Worm (Caenorhabditis elegans): ENCODE results near the gene T01D3.1.

The T01D3.1 gene

DNA sequence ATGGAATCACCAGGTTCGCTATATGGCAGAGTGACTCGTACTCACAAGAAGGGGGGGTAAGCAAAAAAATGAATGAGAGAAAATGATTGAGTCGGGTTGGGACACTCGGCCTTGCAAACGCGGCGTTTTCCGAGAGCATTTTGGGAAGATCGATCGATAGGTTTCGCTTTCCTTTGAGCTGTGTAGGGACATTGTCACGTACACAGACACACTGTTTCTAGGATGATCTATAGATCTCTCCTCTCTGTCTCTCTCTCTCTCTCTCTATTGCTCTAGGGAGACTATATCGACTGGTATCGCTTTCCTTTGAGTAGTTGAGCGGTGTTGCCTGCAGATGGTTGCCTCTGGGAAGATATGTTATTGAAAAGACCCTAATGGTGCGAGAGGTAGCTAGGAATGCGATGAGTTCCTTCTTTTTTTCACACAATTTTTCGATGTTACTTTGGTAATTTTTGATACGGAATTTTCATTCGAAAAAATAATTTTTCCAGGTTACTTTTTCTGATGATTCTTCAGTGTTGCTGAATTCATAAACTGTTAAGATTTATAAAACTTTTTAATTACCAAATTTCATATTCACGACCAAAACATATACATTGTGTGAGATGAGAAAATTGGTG lies 39.9 kb upstream of the T01D3.1 start, which contains the start of gene H37A05.4 (continued):
- TF ChIP-seq snpc-4 (GFP tag; optimal IDR thresholded peaks at IDR 0.05) (no peak), snpc-4 (tag; optimal IDR thresholded peaks at IDR 0.05) (peak in 2 of 4 experiments; percentile 38 to 44), cebp-1 (GFP tag; IDR thresholded peaks at IDR 0.05) (no peak), cebp-1 (tag; optimal IDR thresholded peaks at IDR 0.05) (peak; percentile 81), dpff-1 (tag; optimal IDR thresholded peaks at IDR 0.05) (peak; percentile 90), bed-1 (GFP tag; IDR thresholded peaks at IDR 0.05) (no peak), bed-2 (GFP tag; IDR thresholded peaks at IDR 0.05) (no peak), mel-28 (tag; optimal IDR thresholded peaks at IDR 0.05; ENCODE audit: borderline replicate concordance) (no peak), B0019.2 (GFP tag; conservative IDR thresholded peaks at IDR 0.05) (no peak), pbrm-1 (GFP tag; IDR thresholded peaks at IDR 0.05) (no peak; the same call in 1 of the 2 replicates), tbx-9 (tag; optimal IDR thresholded peaks at IDR 0.05; ENCODE audit: borderline replicate concordance) (no peak), ccch-3 (GFP tag; optimal IDR thresholded peaks at IDR 0.05) (no peak), rec-8 (tag; optimal IDR thresholded peaks at IDR 0.05) (no peak)

DNA sequence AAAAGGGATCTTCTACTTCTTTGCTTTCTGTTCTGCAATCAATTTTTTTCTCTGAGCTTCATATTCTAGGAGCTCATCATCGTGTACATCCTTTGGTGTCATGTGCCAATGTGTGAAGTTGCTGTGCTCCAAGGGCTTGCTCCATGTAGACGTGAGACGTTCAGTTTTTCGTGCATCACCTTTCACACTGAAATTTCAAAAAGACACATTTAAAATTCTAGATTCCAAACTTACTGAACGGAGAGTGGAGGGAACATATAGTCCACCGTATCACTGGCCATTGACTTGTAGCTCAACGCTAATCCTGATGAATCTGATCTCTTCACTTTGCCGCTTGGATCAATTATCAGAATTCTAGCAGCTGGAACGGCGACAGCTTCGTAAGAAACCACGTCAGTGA lies 38.9 kb upstream of the T01D3.1 start:
- TF ChIP-seq repo-1 (tag; optimal IDR thresholded peaks at IDR 0.05) (peak; percentile 23), dpl-1 (GFP tag; optimal IDR thresholded peaks at IDR 0.05) (no peak), C06A6.2 (GFP tag; conservative IDR thresholded peaks at IDR 0.05) (0 out of 2 replicates have a peak, but pooled peaks have one; percentile 32), egrh-3 (GFP tag; IDR thresholded peaks at IDR 0.05) (no peak)

DNA sequence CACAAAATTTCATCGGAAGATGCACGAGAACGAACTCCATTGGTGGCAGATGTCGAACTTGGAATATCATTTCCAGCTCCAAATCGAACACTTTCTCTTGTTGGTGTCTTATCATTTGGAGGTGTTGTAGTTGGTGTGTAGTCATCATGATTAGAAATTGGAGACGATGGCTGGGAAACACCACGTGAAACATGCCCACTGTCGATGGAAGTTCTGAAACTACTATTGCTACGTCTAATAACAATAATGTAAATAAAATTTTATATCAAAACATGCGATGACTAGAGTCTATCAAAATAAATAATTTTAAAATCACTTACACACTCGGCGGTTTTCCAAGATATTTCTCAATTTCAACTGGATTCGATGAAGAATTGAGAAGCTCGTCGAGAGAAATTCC lies 37.4 kb upstream of the T01D3.1 start:
- 0 out of 2 replicates have a peak, but pooled peaks have one; percentile 17 for TF ChIP-seq attf-6 (GFP tag; IDR thresholded peaks at IDR 0.05)
- no peak for TF ChIP-seq C17E4.6 (GFP tag; IDR thresholded peaks at IDR 0.05)
- TF ChIP-seq Y67H2A.10 (GFP tag; conservative IDR thresholded peaks at IDR 0.05) = no peak
- TF ChIP-seq F39B2.1 (GFP tag; IDR thresholded peaks at IDR 0.05) = no peak
- 0 out of 2 replicates have a peak, but pooled peaks have one; percentile 77 for TF ChIP-seq F37B4.10 (GFP tag; IDR thresholded peaks at IDR 0.05)
- TF ChIP-seq T26A5.8 (tag; optimal IDR thresholded peaks at IDR 0.05) = no peak

DNA sequence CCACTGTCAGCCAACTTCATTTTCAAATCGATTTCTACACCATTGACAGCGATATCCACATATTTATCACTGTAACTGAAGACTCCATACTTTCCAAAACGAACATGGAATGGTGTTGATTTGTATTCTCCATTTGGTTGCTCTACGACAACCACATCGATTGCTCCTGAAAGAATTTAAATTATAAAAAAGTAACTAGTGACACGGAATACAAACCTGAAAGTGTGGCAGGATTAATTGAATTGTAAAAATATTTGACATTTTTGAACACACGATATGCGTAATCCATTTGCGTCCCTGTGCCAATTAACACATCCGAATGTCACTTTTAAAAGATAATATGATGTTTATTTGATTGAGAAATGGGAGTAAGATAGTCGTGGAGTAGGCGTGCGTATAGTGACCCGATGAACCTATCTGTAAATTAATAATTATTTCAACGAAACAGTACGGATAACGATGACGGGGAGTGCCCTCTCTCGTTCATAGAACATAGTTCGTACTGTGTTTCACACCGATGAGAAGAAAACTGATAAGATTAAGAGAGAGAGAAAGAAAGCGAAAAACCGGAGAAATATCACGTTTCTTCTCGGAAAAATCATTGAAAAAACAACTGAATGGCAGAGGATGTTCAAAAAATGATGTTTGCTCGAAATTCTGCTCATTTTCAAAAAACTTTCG lies 35.8 kb upstream of the T01D3.1 start, which contains the start of gene lpin-1:
Gene lpin-1, minus strand, starts transcription at position 417 of the 681 bp plus-strand sequence.
- no peak for TF ChIP-seq aptf-3 (GFP tag; IDR thresholded peaks at IDR 0.05)
- 0 out of 2 replicates have a peak, but pooled peaks have one; percentile 12 for TF ChIP-seq Y53G8AR.9 (GFP tag; conservative IDR thresholded peaks at IDR 0.05)
- TF ChIP-seq lin-35 (GFP tag; optimal IDR thresholded peaks at IDR 0.05) = peak in 1 of 3 experiments; percentile 46
- no peak for TF ChIP-seq lir-1 (GFP tag; conservative IDR thresholded peaks at IDR 0.05)
- TF ChIP-seq ama-1 (optimal IDR thresholded peaks at IDR 0.05) = no peak
- peak in 1 of 2 experiments; percentile 19 for TF ChIP-seq ama-1 (GFP tag; optimal IDR thresholded peaks at IDR 0.05)
- TF ChIP-seq C17E4.6 (GFP tag; IDR thresholded peaks at IDR 0.05) = 0 out of 2 replicates have a peak, but pooled peaks have one; percentile 12
- no peak for TF ChIP-seq dox-1 (GFP tag; IDR thresholded peaks at IDR 0.05)
- TF ChIP-seq nhr-80 (tag; optimal IDR thresholded peaks at IDR 0.05) = peak; percentile 70
- 0 out of 2 replicates have a peak, but pooled peaks have one; percentile 7 for TF ChIP-seq nfyb-1 (GFP tag; IDR thresholded peaks at IDR 0.05)
- peak; percentile 29 for TF ChIP-seq ceh-79 (tag; optimal IDR thresholded peaks at IDR 0.05)
- TF ChIP-seq mel-28 (tag; optimal IDR thresholded peaks at IDR 0.05; ENCODE audit: borderline replicate concordance) = no peak

Measured in whole organism, young adult.